Worm (Caenorhabditis elegans): ENCODE results near the gene T25B6.4.

The T25B6.4 gene

ce11 chrX:9053426-9053825 lies 37.9 kb downstream of the T25B6.4 start:
- TF ChIP-seq sptf-1 (tag; optimal IDR thresholded peaks at IDR 0.05), result no peak
- no peak for TF ChIP-seq unc-62 (GFP tag; optimal IDR thresholded peaks at IDR 0.05)
- TF ChIP-seq C04F5.9 (tag; optimal IDR thresholded peaks at IDR 0.05), result no peak
- no peak for TF ChIP-seq mab-9 (GFP tag; IDR thresholded peaks at IDR 0.05)
- no peak for TF ChIP-seq nhr-77 (tag; optimal IDR thresholded peaks at IDR 0.05)
- no peak for TF ChIP-seq nhr-76 (tag; optimal IDR thresholded peaks at IDR 0.05)
- TF ChIP-seq sox-4 (tag; optimal IDR thresholded peaks at IDR 0.05), result no peak
- no peak for TF ChIP-seq aha-1 (tag; optimal IDR thresholded peaks at IDR 0.05)
- TF ChIP-seq lin-14 (GFP tag; optimal IDR thresholded peaks at IDR 0.05), result peak; percentile 3
- TF ChIP-seq nhr-85 (tag), result peak; percentile 49
- no peak for TF ChIP-seq hpl-2 (GFP tag; optimal IDR thresholded peaks at IDR 0.05)
- no peak for TF ChIP-seq swsn-7 (tag; optimal IDR thresholded peaks at IDR 0.05)
- peak in 1 of 6 experiments; percentile 53 for TF ChIP-seq elt-3 (tag; optimal IDR thresholded peaks at IDR 0.05)

- no peak for TF ChIP-seq efl-1 (optimal IDR thresholded peaks at IDR 0.05)
- peak in 1 of 2 experiments; percentile 61 for TF ChIP-seq efl-1 (GFP tag; optimal IDR thresholded peaks at IDR 0.05 in 1 of 2)
- TF ChIP-seq mab-9 (GFP tag; IDR thresholded peaks at IDR 0.05), result no peak
These were observed 41.8 kb downstream of the T25B6.4 start, which contains the start of gene F47E1.2 for ce11 chrX:9057352-9057751. F47E1.2 (plus strand) TSS chrX:9057652.

- no peak for TF ChIP-seq egl-27 (tag; optimal IDR thresholded peaks at IDR 0.05)
- no peak for TF ChIP-seq fkh-10 (GFP tag; optimal IDR thresholded peaks at IDR 0.05)
- no peak for TF ChIP-seq snpc-4 (tag; optimal IDR thresholded peaks at IDR 0.05)
- TF ChIP-seq aly-2 (tag; optimal IDR thresholded peaks at IDR 0.05), result no peak
- no peak for TF ChIP-seq irx-1 (tag; optimal IDR thresholded peaks at IDR 0.05)
- TF ChIP-seq aha-1 (tag; optimal IDR thresholded peaks at IDR 0.05), result no peak
- TF ChIP-seq zip-4 (GFP tag; optimal IDR thresholded peaks at IDR 0.05), result no peak
These were observed 47.0 kb downstream of the T25B6.4 start, which contains the start of gene F47E1.4 for ce11 chrX:9062523-9062922. F47E1.4 (plus strand) TSS chrX:9062823.

ce11 chrX:9063439-9063838 lies 47.9 kb downstream of the T25B6.4 start:
- TF ChIP-seq lin-13 (GFP tag; optimal IDR thresholded peaks at IDR 0.05), result no peak
- TF ChIP-seq lin-35 (GFP tag; optimal IDR thresholded peaks at IDR 0.05), result no peak
- TF ChIP-seq unc-130 (tag; optimal IDR thresholded peaks at IDR 0.05), result no peak
- TF ChIP-seq nhr-12 (tag; optimal IDR thresholded peaks at IDR 0.05), result no peak
- no peak for TF ChIP-seq alr-1 (tag; optimal IDR thresholded peaks at IDR 0.05; ENCODE audit: borderline replicate concordance)

Measured in whole organism, L1 larva.